Fruit fly (Drosophila melanogaster): ENCODE results near the gene CG5897.

CG5897 gene

DNA sequence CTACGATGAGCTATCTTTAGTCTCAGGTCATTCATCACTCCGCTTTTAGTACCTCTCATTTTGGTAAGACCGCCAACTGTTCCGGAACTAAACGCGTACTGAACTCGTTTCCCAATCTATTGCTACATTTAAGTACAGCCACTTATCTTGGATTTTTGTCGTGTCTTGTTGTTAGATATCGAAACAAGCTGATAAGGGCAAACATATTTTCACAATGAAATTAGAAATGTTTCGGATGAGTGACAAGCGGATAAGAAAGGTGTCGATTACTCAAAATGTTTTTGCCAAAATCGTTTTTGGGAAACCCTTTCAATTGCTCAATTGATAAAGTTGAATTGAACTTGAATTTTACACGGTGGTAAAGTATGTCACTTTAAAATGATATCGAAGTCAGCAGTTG is at the start of gene CG5897:
TSS of gene CG5897 (minus strand) at position 101 of the 400 bp plus-strand sequence.
- TF ChIP-seq Dll (optimal IDR thresholded peaks at IDR 0.05) (no peak), psq (optimal IDR thresholded peaks at IDR 0.05) (no peak), CG8478 (optimal IDR thresholded peaks at IDR 0.05) (no peak), EcR (GFP tag; optimal IDR thresholded peaks at IDR 0.05) (no peak), pan (optimal IDR thresholded peaks at IDR 0.05) (no peak), usp (GFP tag; optimal IDR thresholded peaks at IDR 0.05) (no peak)

DNA sequence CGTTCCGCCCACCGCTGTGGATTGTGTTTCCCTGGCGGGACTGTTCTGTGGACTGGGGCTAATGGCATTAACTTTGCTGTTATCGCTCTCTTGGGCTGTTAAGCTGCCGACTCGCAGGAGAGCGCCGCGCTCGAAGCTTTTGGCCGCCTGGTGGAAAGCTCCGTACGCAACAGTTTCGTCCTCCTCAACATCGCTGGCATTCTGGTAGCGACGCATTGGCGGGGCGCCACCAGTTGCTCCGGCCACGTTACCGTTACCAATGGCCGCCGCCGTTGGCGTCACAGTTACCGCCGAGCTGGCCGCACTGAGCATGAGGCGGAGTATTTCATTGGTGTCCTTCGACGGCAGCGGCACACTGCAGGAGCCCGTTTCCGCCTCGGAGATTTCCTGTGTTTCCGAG is 48.5 kb upstream of the CG5897 start:
- TF ChIP-seq psq (optimal IDR thresholded peaks at IDR 0.05) (no peak), Dll (optimal IDR thresholded peaks at IDR 0.05) (no peak), CG8478 (optimal IDR thresholded peaks at IDR 0.05) (no peak), pan (optimal IDR thresholded peaks at IDR 0.05) (no peak), usp (GFP tag; optimal IDR thresholded peaks at IDR 0.05) (no peak), EcR (GFP tag; optimal IDR thresholded peaks at IDR 0.05) (no peak)

DNA sequence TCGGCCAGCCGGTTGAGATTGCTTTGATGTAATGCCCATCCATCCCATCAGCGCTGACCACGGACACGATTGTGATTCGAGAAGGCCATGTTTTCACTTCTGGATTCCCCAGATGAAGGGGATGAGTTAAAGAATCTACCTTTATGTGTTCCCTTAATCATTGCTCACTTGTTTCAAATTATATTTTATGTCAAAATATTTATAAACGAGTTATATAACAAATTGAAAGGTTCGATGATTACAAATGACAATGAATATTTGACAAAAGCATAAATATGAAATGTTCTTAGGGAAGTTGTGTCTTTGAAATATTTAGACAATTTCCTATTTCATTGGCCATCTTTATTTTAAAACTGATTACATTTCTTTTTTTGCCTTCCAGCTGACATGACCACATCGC is 42.8 kb upstream of the CG5897 start:
- TF ChIP-seq Dll (optimal IDR thresholded peaks at IDR 0.05), result no peak
- no peak for TF ChIP-seq EcR (GFP tag; optimal IDR thresholded peaks at IDR 0.05)
- no peak for TF ChIP-seq CG8478 (optimal IDR thresholded peaks at IDR 0.05)
- no peak for TF ChIP-seq usp (GFP tag; optimal IDR thresholded peaks at IDR 0.05)
- no peak for TF ChIP-seq psq (optimal IDR thresholded peaks at IDR 0.05)
- TF ChIP-seq pan (optimal IDR thresholded peaks at IDR 0.05), result no peak

DNA sequence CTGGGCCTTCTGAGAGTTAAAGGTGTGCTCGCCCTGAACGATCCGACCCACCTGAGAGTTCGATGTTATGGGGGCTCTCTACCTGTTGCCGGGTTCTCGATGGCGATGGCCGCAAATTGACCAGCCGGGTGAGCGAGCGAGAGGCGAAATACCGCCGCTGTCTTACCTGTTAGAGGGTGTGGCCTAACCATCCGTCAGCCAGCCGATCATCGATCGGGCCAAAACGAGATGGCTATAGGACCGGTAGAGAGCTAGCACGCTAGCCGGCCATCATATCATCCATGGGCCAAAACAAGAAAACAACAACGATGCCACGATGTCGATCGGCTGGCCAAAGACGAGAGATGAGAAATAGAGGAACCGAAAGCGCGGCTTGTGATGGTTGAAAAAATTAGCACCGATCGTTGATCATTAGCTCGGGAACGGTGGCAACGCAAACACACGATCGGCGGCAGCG is 38.5 kb upstream of the CG5897 start, which contains the start of gene byn:
TSS of gene byn (plus strand) at position 407 of the 457 bp plus-strand sequence.
- TF ChIP-seq psq (optimal IDR thresholded peaks at IDR 0.05) (no peak), usp (GFP tag; optimal IDR thresholded peaks at IDR 0.05) (no peak), CG8478 (optimal IDR thresholded peaks at IDR 0.05) (no peak), Dll (optimal IDR thresholded peaks at IDR 0.05) (peak; percentile 35), pan (optimal IDR thresholded peaks at IDR 0.05) (no peak), EcR (GFP tag; optimal IDR thresholded peaks at IDR 0.05) (no peak)

DNA sequence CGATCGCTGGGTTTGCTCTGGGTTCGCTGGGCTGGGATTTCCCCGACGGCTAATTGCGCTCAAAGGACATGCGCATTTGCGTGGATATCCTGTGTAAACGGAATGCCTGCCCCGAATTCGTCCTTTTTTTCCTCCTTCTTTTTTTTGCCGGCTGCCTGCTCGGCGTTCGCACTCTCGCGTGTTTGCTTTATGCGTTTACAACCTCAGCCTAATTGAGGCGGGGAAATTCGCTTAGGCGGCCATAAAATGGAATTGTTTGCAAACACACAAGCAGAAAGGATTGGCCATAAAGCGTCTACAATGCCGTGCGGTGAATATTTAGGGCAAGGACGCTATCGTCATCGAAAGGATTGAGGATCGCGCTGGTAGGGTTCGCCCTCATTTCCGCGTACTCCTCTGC is 36.6 kb upstream of the CG5897 start:
- TF ChIP-seq pan (optimal IDR thresholded peaks at IDR 0.05), result no peak
- TF ChIP-seq psq (optimal IDR thresholded peaks at IDR 0.05), result no peak
- no peak for TF ChIP-seq CG8478 (optimal IDR thresholded peaks at IDR 0.05)
- no peak for TF ChIP-seq usp (GFP tag; optimal IDR thresholded peaks at IDR 0.05)
- no peak for TF ChIP-seq Dll (optimal IDR thresholded peaks at IDR 0.05)
- TF ChIP-seq EcR (GFP tag; optimal IDR thresholded peaks at IDR 0.05), result no peak

DNA sequence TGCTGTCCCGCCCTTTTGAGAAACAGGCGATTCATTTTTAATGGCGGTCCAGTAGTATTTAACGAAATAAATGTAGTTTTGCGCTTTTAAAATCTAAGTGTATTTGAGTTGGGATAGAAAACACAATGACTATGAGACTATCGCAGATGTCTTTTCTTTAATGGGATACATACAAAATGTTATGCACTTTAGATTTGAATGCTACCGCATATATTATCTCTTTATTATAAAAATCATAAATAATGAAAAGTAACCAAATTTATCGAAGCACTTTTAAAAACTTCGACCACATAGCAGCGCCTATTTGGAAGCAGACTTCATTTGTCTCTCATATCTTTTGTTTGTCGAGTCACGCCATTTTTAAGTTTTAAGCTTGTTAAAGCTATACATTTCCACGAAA is 35.8 kb upstream of the CG5897 start, which contains the start of gene SdhAL:
TSS of gene SdhAL (minus strand) at position 101 of the 400 bp plus-strand sequence.
- TF ChIP-seq CG8478 (optimal IDR thresholded peaks at IDR 0.05) (no peak), Dll (optimal IDR thresholded peaks at IDR 0.05) (no peak), usp (GFP tag; optimal IDR thresholded peaks at IDR 0.05) (no peak), pan (optimal IDR thresholded peaks at IDR 0.05) (no peak), psq (optimal IDR thresholded peaks at IDR 0.05) (no peak), EcR (GFP tag; optimal IDR thresholded peaks at IDR 0.05) (no peak)

DNA sequence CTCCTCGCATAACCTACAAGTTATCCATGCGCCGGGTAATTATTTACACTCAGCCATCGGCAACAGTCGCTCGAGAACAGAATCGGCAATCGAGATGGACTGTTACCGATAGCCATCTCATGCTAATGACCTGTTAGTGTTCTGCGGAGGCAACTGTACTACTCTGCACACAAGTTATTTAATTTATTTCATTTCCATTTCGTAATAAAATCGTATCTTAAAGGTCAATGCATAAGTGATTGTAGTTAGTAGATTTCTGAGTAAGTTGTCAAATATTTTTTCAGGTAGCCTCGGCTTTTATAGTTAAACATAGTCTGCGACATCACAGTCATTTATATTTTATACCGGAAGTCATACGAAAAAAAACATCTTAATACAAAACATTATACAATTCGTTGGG is 32.4 kb upstream of the CG5897 start, which contains the start of gene CG11588:
TSS of gene CG11588 (plus strand) at position 301 of the 400 bp plus-strand sequence.
- TF ChIP-seq CG8478 (optimal IDR thresholded peaks at IDR 0.05), result no peak
- no peak for TF ChIP-seq psq (optimal IDR thresholded peaks at IDR 0.05)
- no peak for TF ChIP-seq usp (GFP tag; optimal IDR thresholded peaks at IDR 0.05)
- TF ChIP-seq EcR (GFP tag; optimal IDR thresholded peaks at IDR 0.05), result no peak
- TF ChIP-seq pan (optimal IDR thresholded peaks at IDR 0.05), result no peak
- TF ChIP-seq Dll (optimal IDR thresholded peaks at IDR 0.05), result no peak

DNA sequence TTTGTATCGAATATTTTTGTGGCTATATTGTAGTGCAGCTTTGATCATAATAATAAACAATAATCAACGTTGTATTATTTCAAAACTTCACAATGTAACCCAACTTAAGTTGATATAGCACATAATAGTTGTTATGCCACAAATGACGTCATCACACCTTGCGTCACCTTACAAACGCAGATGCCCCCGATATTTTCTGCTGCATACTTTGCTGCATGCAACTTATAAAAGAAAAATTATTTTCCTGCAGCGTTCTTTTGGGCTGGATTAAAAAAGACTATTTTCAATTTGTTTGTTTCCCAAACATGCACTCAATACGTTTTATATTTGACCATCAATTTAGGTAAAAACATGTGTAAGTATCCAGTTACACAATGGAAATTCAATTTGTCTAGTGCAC is 29.4 kb upstream of the CG5897 start:
- TF ChIP-seq EcR (GFP tag; optimal IDR thresholded peaks at IDR 0.05) (no peak), pan (optimal IDR thresholded peaks at IDR 0.05) (no peak), CG8478 (optimal IDR thresholded peaks at IDR 0.05) (no peak), usp (GFP tag; optimal IDR thresholded peaks at IDR 0.05) (no peak), psq (optimal IDR thresholded peaks at IDR 0.05) (no peak), Dll (optimal IDR thresholded peaks at IDR 0.05) (no peak)

DNA sequence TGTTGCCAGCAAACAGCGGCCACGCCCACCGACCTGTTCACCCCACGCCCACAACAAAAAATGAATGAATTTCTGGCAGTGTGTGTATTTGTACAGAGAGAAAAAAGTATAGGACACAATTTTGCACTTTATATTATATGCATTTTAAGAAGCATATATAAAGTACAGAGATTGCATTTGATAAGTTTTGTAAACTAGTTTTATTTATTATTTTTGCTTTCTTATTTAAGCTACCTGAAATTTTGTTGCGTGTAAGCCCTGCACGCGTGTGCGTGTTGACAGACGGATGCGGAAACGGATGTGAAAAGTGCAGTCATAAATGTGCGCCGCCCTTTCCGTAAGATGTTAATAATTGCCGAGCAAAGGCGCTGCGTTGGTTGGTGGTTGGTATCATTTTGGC is 7.9 kb upstream of the CG5897 start:
- TF ChIP-seq Dll (optimal IDR thresholded peaks at IDR 0.05), result no peak
- TF ChIP-seq usp (GFP tag; optimal IDR thresholded peaks at IDR 0.05), result no peak
- TF ChIP-seq EcR (GFP tag; optimal IDR thresholded peaks at IDR 0.05), result no peak
- TF ChIP-seq psq (optimal IDR thresholded peaks at IDR 0.05), result no peak
- no peak for TF ChIP-seq pan (optimal IDR thresholded peaks at IDR 0.05)

DNA sequence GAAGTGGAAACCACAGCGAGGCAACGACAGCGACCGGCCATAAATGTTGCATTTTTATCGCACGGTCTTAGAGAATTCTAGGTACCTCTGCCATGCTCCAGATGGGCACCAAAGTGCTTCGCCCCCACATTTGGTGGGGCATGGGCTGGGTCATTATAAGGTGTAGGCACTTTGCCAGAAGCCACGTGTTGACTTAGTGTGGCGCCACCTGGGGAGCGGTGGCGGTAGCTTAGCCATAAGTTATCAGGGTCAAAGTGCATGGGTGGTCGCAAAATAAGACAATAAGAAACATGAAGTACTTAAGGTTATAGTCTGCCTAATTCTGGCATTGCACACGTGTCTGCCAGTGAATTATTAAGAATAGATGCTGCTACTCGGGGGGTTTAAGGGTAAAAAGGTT is 4.0 kb upstream of the CG5897 start:
- TF ChIP-seq usp (GFP tag; optimal IDR thresholded peaks at IDR 0.05) (no peak), CG8478 (optimal IDR thresholded peaks at IDR 0.05) (no peak), psq (optimal IDR thresholded peaks at IDR 0.05) (no peak), Dll (optimal IDR thresholded peaks at IDR 0.05) (no peak), EcR (GFP tag; optimal IDR thresholded peaks at IDR 0.05) (no peak), pan (optimal IDR thresholded peaks at IDR 0.05) (no peak)

DNA sequence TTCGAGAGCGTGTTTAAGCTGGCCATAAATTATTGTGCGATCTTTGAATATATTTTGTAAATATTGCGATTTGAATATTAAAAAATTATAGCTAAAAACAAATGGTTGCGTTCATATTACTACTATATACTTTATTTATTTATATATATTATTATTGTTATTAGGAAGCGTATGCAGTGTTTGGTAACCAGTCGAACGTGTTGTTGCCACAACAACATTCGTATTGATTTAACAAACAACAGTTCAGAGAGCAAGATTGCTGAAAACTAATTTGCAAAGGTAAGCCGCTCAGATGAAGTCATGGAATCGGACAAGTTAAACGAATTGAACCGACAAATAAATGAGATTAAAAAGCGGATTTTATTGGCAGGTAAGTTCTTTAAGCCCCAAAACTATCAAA is 7.7 kb downstream of the CG5897 start, which contains the start of gene CCDC151:
TSS of gene CCDC151 (plus strand) at position 301 of the 400 bp plus-strand sequence.
- no peak for TF ChIP-seq EcR (GFP tag; optimal IDR thresholded peaks at IDR 0.05)
- no peak for TF ChIP-seq psq (optimal IDR thresholded peaks at IDR 0.05)
- TF ChIP-seq pan (optimal IDR thresholded peaks at IDR 0.05), result no peak
- TF ChIP-seq CG8478 (optimal IDR thresholded peaks at IDR 0.05), result no peak
- TF ChIP-seq usp (GFP tag; optimal IDR thresholded peaks at IDR 0.05), result no peak
- TF ChIP-seq Dll (optimal IDR thresholded peaks at IDR 0.05), result no peak

DNA sequence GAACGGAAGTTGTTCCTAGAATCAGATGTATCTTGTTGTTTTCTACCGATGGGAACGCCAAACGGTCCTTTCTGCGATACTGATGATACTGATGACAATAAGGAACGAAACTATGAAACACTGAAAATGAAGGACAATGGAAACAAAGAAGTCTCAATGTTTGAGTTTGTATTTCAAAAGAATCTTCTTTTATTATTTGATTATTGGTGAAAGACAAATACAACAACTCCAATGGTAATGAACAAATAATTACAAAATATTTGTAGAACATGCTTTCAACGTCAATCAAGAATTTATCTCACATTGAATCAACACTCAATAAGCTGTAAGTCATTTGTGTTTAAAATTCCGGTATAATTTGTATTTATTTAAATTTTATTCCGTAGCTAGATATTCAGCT is 10.0 kb downstream of the CG5897 start, which contains the start of gene Sprn:
TSS of gene Sprn (plus strand) at position 301 of the 400 bp plus-strand sequence.
- TF ChIP-seq pan (optimal IDR thresholded peaks at IDR 0.05), result no peak
- no peak for TF ChIP-seq CG8478 (optimal IDR thresholded peaks at IDR 0.05)
- no peak for TF ChIP-seq Dll (optimal IDR thresholded peaks at IDR 0.05)
- no peak for TF ChIP-seq usp (GFP tag; optimal IDR thresholded peaks at IDR 0.05)
- TF ChIP-seq psq (optimal IDR thresholded peaks at IDR 0.05), result no peak
- no peak for TF ChIP-seq EcR (GFP tag; optimal IDR thresholded peaks at IDR 0.05)
